Worm (Caenorhabditis elegans): ENCODE data around the gene E_BE45912.2.
"Not testable (repeated sequence)": the region's sequence is repeated elsewhere in the genome, so short reads cannot be mapped to it uniquely, and the experiment has no call there.

E_BE45912.2 gene

DNA sequence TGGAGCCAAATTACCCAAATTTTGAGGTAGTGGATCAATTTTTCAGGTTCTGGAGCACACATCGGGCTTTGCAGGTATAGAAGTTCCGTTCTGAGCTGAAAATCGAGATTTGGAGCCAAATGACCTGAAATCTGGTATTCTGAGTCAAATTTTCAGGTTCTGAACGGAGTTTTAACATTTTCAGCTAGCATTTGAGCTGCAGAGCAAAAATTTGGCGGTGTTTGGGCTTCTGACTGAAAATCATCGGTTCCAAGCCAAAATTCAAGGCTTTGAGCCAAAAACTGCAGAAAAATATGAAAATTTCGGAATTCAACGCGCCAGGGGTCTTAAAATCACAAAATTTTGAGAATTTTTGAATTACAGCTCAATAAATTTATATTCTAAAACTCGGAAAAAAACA lies at the start of gene E_BE45912.2, which contains the start of gene clc-26:
TSS of gene E_BE45912.2 (minus strand) at position 139 of the 400 bp plus-strand sequence.
TSS of gene clc-26 (minus strand) at position 101 of the 400 bp plus-strand sequence.
- TF ChIP-seq unc-62 (GFP tag; optimal IDR thresholded peaks at IDR 0.05), result no peak

DNA sequence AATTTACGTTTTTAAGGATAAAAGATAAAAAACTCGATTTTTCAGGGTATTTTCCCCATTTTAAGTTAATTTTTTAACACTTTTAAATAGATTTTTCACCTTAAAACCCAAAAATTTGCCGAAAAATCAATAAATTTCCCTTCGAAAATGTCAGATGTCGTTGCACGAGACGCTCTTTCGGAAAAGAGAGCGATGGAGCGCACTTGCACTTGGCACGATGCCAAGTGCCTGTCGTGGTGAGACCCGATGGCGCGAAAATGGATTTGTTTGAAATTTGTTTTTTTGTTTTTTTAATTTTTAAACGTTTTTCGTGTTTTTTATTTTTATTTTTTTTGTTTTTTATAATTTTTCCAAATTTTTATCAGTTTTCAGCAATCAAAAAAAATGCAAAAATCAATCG lies 49.6 kb upstream of the E_BE45912.2 start, which contains the start of the genes rab-18 and kbp-4:
TSS of gene rab-18 (minus strand) at position 240 of the 400 bp plus-strand sequence.
TSS of gene kbp-4 (plus strand) at position 366 of the 400 bp plus-strand sequence.
- TF ChIP-seq unc-62 (GFP tag; optimal IDR thresholded peaks at IDR 0.05), result no peak

DNA sequence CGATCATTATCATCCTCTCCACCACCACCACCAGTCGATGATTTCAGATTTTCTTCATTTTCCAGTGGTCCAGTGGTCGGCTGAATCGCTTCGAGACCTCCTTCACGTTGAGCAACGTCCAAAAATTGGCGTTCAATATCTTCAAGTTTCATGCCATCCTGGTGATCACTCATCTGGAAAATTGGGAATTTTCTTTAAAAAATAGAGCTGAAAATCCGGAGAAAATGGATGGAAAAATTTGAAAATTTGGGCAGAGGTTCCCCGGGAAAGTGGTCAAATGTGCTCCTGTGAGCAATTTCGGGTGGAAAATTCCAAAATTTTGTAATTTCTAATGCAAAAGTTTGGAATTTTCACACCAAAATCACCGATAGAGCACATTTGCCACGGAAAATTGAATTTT lies 45.5 kb upstream of the E_BE45912.2 start, which contains the start of gene uaf-1:
TSS of gene uaf-1 (minus strand) at position 173 of the 400 bp plus-strand sequence.
- TF ChIP-seq unc-62 (GFP tag; optimal IDR thresholded peaks at IDR 0.05), result not testable (repeated sequence)

DNA sequence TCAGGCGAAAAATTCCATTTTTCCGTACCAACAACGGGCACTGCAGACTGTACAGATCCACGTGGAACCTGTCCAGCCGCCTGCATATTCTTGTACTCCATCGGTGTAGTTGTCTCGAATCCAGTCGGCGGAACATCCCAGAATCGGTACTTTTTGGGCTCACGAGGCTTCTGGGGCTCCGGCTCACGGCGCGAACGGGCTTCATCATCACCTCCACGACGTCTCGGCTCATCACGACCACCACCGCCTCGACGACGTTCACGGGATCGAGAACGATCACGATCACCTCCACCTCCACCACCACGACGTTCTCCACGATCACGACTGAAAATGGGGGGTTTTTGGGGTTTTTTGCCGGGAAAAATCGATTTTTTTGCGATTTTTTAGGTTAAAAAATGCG lies 43.2 kb upstream of the E_BE45912.2 start:
- no peak for TF ChIP-seq unc-62 (GFP tag; optimal IDR thresholded peaks at IDR 0.05)

DNA sequence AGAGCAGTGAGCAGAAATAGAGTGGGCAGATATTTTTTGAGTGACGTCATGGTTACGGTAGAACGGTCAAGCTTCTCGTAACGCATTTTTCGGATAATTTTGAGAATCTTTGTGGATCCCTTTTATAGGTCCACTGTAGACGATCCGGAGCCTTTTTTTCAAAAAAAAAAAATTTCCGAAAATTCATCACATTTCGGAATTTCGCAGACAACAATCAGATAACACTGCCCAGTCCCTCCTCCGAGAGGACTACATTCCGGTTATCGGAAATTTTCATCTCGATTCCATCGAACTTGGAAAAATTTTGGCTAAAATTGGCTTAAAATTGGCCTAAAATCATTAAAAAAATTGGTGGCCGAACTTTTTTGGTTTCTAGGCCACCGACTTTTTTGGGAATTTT lies 29.1 kb upstream of the E_BE45912.2 start, which contains the start of gene BE0003N10.6:
TSS of gene BE0003N10.6 (minus strand) at position 101 of the 400 bp plus-strand sequence.
- no peak for TF ChIP-seq unc-62 (GFP tag; optimal IDR thresholded peaks at IDR 0.05)

DNA sequence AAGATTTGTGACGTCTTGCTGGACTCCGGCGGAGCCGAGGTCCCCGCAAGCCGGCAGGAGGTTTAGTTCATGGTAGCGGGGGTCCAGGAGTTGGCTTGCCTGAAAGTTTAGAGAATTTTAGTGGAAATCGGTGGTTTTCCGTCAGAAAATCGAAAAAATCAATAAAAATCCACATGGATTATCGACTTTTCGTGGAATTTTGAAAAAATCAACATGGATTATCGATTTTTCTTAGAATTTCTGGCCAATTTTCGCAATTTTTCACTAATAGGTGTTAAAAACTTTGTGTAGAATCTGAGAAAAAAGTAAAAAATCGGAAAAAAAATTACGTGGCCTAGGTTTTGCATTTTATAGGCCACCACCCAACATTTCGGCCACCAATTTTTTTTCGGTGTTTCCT lies 28.0 kb upstream of the E_BE45912.2 start:
- TF ChIP-seq unc-62 (GFP tag; optimal IDR thresholded peaks at IDR 0.05), result no peak

DNA sequence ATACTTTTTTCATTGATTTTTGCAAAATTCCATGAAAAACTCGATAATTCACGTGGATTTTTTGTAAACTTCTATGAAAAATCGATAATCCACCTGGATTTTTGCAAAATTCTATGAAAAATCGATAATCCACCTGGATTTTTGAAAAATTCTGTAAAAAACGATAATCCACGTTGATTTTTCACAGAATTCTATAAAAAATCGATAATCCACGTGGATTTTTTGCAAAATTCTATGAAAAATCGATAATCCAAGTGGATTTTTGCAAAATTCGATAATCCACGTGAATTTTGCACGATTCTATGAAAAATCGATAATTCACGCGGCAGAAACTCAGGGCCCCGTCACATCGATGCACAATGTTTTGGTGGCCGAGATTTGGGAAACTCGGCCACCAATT lies 27.2 kb upstream of the E_BE45912.2 start:
- no peak for TF ChIP-seq unc-62 (GFP tag; optimal IDR thresholded peaks at IDR 0.05)

DNA sequence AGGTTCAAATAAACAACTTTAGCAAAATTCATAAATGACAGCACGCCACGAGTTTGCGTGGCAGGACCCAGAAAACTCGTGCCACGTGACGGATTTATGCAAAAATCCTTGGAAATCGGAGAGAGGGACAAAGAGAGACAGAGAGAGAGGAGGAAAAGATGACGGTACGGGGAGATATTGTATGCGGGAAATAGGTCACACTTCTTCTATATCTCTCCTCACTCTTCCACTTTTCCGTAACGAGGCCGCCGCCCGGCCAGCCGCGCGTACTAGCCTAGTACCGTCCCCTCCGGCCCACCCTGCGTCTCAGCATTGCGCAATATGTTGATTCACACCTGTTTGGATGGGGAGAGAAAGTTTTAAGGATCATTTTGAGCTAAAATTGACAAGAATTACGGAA lies 23.2 kb upstream of the E_BE45912.2 start:
- TF ChIP-seq unc-62 (GFP tag; optimal IDR thresholded peaks at IDR 0.05), result no peak

DNA sequence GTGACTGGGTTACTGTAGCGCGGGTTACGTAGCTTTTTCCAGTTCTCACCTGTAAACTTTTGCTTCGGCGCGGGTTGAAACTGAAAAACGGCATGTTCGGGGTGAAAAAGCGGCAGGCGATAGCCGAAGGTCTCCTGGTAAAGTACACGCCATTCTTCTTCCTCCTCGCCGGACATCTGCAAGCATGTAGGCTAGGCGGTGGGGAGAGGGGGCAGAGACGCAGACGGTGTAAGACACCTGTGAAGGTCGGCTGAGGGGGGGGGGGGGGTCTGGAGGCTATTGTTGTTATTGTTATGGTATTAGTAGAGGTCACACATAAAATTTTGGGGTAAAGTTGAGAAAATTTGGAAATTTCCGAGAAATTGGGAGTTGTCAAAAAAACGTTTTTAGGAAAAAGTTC lies 22.2 kb upstream of the E_BE45912.2 start, which contains the start of gene fbxo-11.2:
TSS of gene fbxo-11.2 (minus strand) at position 176 of the 400 bp plus-strand sequence.
- TF ChIP-seq unc-62 (GFP tag; optimal IDR thresholded peaks at IDR 0.05), result no peak

DNA sequence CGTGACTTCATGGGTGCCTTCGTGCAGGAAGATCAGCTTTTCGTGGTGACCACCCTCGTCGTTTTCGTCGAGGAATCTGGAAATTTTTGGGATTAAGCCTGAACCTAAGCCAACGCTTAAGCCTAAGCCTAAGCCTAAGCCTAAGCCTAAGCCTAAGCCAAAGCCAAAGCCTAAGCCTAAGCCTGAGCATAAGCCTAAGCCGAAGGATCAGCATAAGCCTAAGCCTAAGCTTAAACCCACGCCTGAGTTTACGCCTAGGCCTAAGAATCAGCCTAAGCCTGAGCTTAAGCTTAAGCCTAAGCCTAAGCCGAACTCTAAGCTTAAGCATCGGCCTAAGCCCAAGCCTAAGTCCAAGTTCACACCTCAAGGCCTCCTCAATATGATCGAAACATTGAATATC lies 21.4 kb upstream of the E_BE45912.2 start:
- no peak for TF ChIP-seq unc-62 (GFP tag; optimal IDR thresholded peaks at IDR 0.05)

DNA sequence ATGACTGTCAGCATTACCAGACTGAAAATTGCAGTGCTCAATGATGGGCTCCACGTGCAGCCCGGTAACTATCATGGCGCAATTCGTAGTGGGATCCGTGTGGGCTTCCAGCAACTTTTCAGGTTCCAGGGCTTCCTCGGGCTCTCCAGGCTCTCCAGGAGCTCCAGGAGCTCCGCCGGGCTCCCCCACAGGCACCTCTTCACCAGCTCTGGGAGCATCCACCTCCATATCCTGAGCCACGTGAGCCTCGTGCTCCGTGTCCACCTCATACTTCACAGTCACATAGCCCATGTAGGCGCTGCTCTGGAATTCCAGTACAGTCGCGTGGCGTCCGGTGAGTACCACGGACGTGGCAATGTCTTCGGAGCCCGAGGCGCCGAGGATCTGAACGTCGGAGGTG lies 21.0 kb upstream of the E_BE45912.2 start:
- TF ChIP-seq unc-62 (GFP tag; optimal IDR thresholded peaks at IDR 0.05), result no peak

DNA sequence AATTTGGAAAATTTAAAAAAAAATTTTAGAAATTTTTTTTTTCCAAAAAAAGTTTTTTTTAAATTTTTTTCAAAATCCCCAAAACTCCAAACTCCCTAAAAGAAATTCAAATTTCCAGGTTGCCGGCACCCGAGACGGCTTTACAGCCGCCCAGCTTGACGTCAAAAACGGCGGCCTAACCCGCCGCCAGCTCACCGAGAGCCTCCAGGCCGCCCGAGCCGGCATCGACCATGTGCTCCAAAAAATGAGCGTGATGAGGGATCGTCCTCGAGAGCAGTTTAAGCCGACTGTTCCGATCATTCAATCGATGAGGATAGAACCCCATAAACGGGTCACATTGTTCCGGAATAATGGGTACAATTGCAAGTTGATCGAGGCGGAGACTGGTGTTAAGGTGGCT lies 12.9 kb upstream of the E_BE45912.2 start:
- no peak for TF ChIP-seq unc-62 (GFP tag; optimal IDR thresholded peaks at IDR 0.05)

DNA sequence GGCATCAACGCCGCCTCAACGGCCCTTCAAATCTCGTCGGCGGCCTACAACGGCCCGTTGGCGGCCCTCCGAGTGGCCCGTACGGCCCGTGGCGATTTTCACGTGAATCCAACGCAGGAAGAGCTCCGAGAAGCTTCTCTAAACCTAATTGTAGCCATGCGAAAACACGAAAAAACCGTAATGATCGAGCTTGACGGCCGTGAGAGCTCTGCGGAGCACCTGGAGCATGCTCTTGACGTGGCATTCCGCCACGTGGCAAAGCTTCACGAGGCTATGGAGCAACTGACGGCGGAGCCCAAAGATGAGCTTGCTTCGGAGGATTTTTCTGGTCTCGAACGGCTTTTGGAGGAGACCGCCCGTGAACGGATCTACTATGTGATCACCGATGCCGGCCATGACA lies 9.2 kb upstream of the E_BE45912.2 start:
- no peak for TF ChIP-seq unc-62 (GFP tag; optimal IDR thresholded peaks at IDR 0.05)

DNA sequence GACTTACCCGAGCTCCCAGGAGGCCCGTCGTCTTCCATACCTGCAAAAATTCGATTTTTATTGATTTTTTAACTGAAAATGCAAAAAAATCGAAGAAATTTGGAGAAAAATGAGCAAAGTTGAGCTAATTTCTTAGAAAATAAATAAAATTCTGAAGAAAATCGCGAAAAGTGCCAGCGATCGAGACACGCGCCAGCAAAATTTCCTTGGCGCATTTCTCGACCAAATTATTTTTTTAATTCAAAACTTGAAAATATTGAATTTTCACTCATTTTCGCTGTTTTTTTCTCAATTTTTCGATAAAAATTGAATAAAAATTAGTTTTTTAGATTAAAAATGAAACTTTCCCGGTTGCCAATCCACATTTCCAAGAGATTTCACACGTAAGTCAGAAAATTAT lies 6.3 kb upstream of the E_BE45912.2 start, which contains the start of the genes chin-1 and BE0003N10.1:
TSS of gene chin-1 (minus strand) at position 40 of the 400 bp plus-strand sequence.
TSS of gene BE0003N10.1 (plus strand) at position 320 of the 400 bp plus-strand sequence.
- no peak for TF ChIP-seq unc-62 (GFP tag; optimal IDR thresholded peaks at IDR 0.05)

DNA sequence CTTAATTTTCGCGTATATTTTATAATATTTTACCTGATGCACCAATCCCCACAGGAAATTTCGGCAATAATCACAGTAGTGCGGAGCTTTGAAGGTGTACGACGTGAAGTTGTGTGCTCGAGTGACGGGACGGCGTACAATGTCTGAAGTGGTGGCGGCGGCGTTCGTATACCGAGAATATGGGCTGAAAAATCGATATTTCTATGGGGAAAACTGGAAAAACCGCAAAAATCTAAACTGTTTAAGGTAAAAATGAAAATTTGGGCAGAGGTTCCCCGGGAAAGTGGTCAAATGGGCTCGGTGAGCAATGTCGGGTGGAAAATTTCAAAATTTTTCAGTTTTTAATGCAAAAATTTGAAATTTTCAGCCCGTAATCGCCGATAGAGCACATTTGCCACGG lies 4.0 kb upstream of the E_BE45912.2 start:
- no peak for TF ChIP-seq unc-62 (GFP tag; optimal IDR thresholded peaks at IDR 0.05)

DNA sequence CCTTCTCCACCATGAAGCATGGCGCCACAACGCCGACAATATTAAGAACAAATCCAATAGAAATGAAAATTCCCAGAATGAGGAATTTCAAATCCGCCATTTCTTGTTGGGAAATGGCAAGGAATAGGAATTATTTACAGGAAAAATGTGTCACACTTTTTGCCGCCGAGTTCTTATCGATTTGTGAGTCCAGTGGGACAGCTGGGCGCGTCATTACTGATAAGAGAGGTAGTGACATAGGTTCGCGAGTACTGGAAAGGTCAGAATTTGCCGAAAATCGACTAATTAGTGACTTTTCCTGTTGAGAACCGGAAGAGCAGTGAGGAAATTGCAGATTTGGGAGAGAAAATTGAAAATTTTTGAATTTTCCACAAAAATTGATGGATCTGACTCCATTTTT lies 2.7 kb downstream of the E_BE45912.2 start:
- TF ChIP-seq unc-62 (GFP tag; optimal IDR thresholded peaks at IDR 0.05), result no peak

DNA sequence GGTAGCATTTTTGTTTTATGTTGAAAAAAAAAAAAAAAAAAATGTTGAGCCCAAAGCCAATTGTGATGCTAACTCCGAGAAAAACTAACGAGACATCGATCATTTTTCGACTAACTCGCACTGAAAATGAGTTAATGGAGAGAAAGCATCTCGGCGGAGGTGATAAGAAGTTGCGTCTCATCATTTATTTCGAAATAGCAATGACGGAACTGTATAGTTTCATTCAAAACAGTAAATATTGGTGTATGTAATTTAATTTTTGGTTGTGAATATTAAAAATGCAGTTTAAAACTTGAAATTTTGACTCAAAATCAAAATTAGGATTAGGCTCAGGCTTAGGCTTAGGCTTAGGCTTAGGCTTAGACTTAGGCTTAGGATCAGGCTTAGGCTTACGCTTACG lies 4.6 kb downstream of the E_BE45912.2 start, which contains the start of gene clc-25:
TSS of gene clc-25 (minus strand) at position 101 of the 400 bp plus-strand sequence.
- no peak for TF ChIP-seq unc-62 (GFP tag; optimal IDR thresholded peaks at IDR 0.05)

DNA sequence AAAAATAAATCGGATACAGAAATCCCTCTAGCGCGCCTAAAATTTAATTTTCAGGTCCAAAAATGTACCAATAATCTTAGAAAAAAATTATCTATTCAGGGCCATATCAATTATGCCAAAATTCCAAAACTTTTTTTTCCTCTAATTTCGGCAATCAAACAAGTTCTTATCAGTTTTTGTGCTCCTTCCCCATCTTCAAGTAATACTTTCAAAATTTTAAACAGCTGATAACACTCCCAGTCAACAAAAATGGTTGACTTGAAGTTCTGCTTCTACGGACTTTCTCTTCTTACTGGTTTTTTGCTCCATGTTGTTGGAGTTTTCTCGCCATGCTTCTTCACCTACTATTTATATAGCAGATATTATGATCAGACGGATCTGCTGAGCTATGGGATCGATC lies 10.2 kb downstream of the E_BE45912.2 start, which contains the start of gene clc-23:
TSS of gene clc-23 (plus strand) at position 223 of the 400 bp plus-strand sequence.
- no peak for TF ChIP-seq unc-62 (GFP tag; optimal IDR thresholded peaks at IDR 0.05)

All from whole organism, dauer.